Fruit fly (Drosophila melanogaster): ENCODE measurements around the gene phr6-4.

dm6 chr2L:20634215-20634614 is 11.4 kb downstream of the phr6-4 start, which contains the start of gene CG17472:
- TF ChIP-seq CG8478 (optimal IDR thresholded peaks at IDR 0.05), result no peak
- TF ChIP-seq CTCF (optimal IDR thresholded peaks at IDR 0.05), result no peak
